Worm (Caenorhabditis elegans) whole organism, L3 larva: Measurements from ENCODE around the gene str-4.

Source experiments
- daf-12 ChIP-seq: fragments of 150-350 bp; optimal IDR thresholded peaks from 2 replicates; lab custom pipeline; 2014; ENCODE audit warnings: missing biosample characterization, missing genetic modification reagents, missing genetic modification characterization
- elt-3 ChIP-seq, 3 experiments: fragments of 150-350 bp in 1 of 3; sonication (generic microtip) in 2 of 3; optimal IDR thresholded peaks; 2 replicates in 2 of 3; 4 replicates in 1 of 3; lab custom pipeline; 2014 to 2017; ENCODE audit warnings: missing biosample characterization in 3 of 3, missing genetic modification characterization in 3 of 3
- jun-1 ChIP-seq: fragments of 150-350 bp; optimal IDR thresholded peaks from 2 replicates; lab custom pipeline; 2014; ENCODE audit warnings: missing biosample characterization, missing genetic modification reagents, missing genetic modification characterization
- mml-1 ChIP-seq: fragments of 150-350 bp; sonication (generic microtip); optimal IDR thresholded peaks from 3 replicates; lab custom pipeline; 2014; ENCODE audit warnings: missing biosample characterization, missing genetic modification characterization
- nhr-12 ChIP-seq: fragments of 150-350 bp; optimal IDR thresholded peaks from 2 replicates; lab custom pipeline; 2014; ENCODE audit warnings: missing biosample characterization, missing genetic modification characterization
- snpc-4 ChIP-seq: fragments of 150-350 bp; optimal IDR thresholded peaks from 2 replicates; lab custom pipeline; 2014; ENCODE audit warnings: missing biosample characterization, missing genetic modification characterization
- unc-62 ChIP-seq: fragments of 150-350 bp; sonication (generic microtip); optimal IDR thresholded peaks from 4 replicates; lab custom pipeline; 2014; ENCODE audit warnings: missing biosample characterization, missing genetic modification reagents, missing genetic modification characterization

DNA sequence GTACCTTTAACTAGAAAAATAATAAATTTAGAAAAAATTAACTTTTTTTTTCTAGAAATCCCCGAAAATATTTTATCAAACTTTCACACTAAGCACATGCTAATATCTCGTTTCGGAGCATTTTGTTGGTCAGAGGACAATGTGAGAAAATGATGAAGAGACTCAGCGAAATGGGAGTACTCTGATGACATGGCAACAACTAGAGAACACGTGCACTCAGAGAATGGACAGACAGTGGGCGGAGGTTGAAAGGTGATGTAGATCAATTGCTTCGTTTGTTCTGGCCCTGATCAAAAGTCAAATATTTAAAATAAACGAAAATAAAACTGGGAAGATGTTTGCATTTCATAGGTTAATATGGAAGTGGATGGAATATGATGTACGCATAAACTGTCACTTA lies 5.1 kb downstream of the str-4 start:
- TF ChIP-seq snpc-4 (tag; lab: Kevin White, UChicago) (no peak), mml-1 (tag; lab: Kevin White, UChicago) (no peak), jun-1 (tag; lab: Kevin White, UChicago) (no peak), elt-3 (tag; optimal IDR thresholded peaks at IDR 0.05; lab: Kevin White, UChicago) (no peak), daf-12 (tag; lab: Kevin White, UChicago) (no peak), nhr-12 (tag; lab: Kevin White, UChicago) (no peak), unc-62 (GFP tag; lab: Kevin White, UChicago) (no peak)
